Worm (Caenorhabditis elegans): ENCODE measurements around the gene sri-51.

DNA sequence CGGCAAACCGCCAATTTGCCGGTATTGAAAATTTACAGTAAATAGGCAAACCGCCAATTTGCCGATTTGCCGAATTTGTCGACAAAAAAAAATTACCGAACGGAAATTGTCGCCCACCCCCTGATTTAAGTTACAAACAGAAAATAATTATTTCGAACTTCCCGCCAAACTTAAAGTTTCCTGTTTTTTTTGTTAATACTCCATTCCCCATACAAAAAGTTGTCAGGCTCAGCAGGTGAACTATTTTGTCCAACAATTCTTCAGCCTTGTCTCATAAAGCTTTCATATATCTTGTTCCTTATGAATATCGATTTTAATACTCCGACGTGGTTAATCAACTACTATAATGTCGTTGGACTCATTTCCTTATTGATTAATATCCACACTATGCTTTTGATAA, 4.5 kb upstream of the sri-51 start, which contains the start of gene sri-50:
- TF ChIP-seq nhr-28 (tag; optimal IDR thresholded peaks at IDR 0.05) (no peak), mep-1 (tag; optimal IDR thresholded peaks at IDR 0.05) (no peak), mls-2 (tag; optimal IDR thresholded peaks at IDR 0.05) (no peak), ceh-39 (tag; optimal IDR thresholded peaks at IDR 0.05) (no peak), pha-4 (tag; optimal IDR thresholded peaks at IDR 0.05) (no peak), ces-1 (GFP tag; optimal IDR thresholded peaks at IDR 0.05) (no peak), snpc-4 (tag; optimal IDR thresholded peaks at IDR 0.05) (no peak), lsy-2 (tag; optimal IDR thresholded peaks at IDR 0.05) (no peak), hlh-1 (tag; optimal IDR thresholded peaks at IDR 0.05) (no peak), flh-1 (GFP tag; optimal IDR thresholded peaks at IDR 0.05) (no peak), mab-5 (tag; optimal IDR thresholded peaks at IDR 0.05) (no peak)

Measured in whole organism, mixed stage, embryonic.